Worm (Caenorhabditis elegans) whole organism, midembryonic: ENCODE results near the gene K10D11.4.

Source experiments
- T22C8.4 ChIP-seq: fragments of 200-800 bp; sonication (Bioruptor generic); IDR thresholded peaks from 2 replicates; pipeline ENCODE4 v1.3.6; 2022; ENCODE audit warnings: missing genetic modification characterization, missing compliant biosample characterization
- cog-1 ChIP-seq: sonication (generic microtip); optimal IDR thresholded peaks from 2 replicates; lab custom pipeline; 2016; ENCODE audit warnings: missing genetic modification characterization, missing compliant biosample characterization
- flt-1 ChIP-seq: fragments of 200-800 bp; sonication (Bioruptor generic); IDR thresholded peaks from 2 replicates; pipeline ENCODE4 v1.3.6; 2022; ENCODE audit warnings: missing genetic modification characterization, missing compliant biosample characterization
- klf-2 ChIP-seq: fragments of 200-800 bp; sonication (Bioruptor generic); conservative IDR thresholded peaks from 2 replicates; pipeline ENCODE4 v1.3.6; 2022; ENCODE audit warnings: missing genetic modification reagents, missing genetic modification characterization, missing compliant biosample characterization
- med-1 ChIP-seq: sonication (generic microtip); optimal IDR thresholded peaks from 2 replicates; lab custom pipeline; 2017; ENCODE audit warnings: missing genetic modification characterization, mild to moderate bottlenecking, missing compliant biosample characterization, antibody characterized with exemption, missing genetic modification reagents; ENCODE audit not compliant: insufficient read depth
- ref-1 ChIP-seq: fragments of 200-800 bp; sonication (Bioruptor generic); conservative IDR thresholded peaks from 2 replicates; pipeline ENCODE4 v1.3.6; 2022; ENCODE audit warnings: missing genetic modification reagents, missing genetic modification characterization, missing compliant biosample characterization
- tab-1 ChIP-seq: fragments of 200-800 bp; sonication (Bioruptor generic); IDR thresholded peaks from 2 replicates; pipeline ENCODE4 v1.3.6; 2022; ENCODE audit warnings: missing genetic modification characterization, missing compliant biosample characterization
- ztf-23 ChIP-seq: fragments of 200-800 bp; sonication (Bioruptor generic); IDR thresholded peaks from 2 replicates; pipeline ENCODE4 v1.3.6; 2022; ENCODE audit warnings: missing genetic modification reagents, missing genetic modification characterization, missing compliant biosample characterization
- ztf-29 ChIP-seq: fragments of 200-800 bp; sonication (Bioruptor generic); IDR thresholded peaks from 2 replicates; pipeline ENCODE4 v1.3.6; 2022; ENCODE audit warnings: missing genetic modification reagents, missing genetic modification characterization, missing compliant biosample characterization

The K10D11.4 gene

ce11 chrIV:12965074-12965473 is 29.2 kb downstream of the K10D11.4 start, which contains the start of gene dod-22:
Gene dod-22, plus strand, starts transcription at chrIV:12965374.
- TF ChIP-seq flt-1 (GFP tag; lab: Robert Waterston, UW): no peak
- TF ChIP-seq klf-2 (GFP tag; lab: Robert Waterston, UW): no peak
- no peak for TF ChIP-seq ztf-29 (GFP tag; lab: Robert Waterston, UW)

- TF ChIP-seq klf-2 (GFP tag; lab: Robert Waterston, UW) (no peak), flt-1 (GFP tag; lab: Robert Waterston, UW) (no peak), ztf-23 (GFP tag; lab: Robert Waterston, UW) (no peak)
These were observed 29.6 kb downstream of the K10D11.4 start for ce11 chrIV:12964648-12965047.

ce11 chrIV:12962564-12962963 is 31.7 kb downstream of the K10D11.4 start, which contains the start of gene F55G11.8:
Gene F55G11.8, plus strand, starts transcription at chrIV:12962808.
- TF ChIP-seq ztf-23 (GFP tag; lab: Robert Waterston, UW) (no peak), med-1 (GFP tag; lab: Kevin White, UChicago) (no peak), cog-1 (tag; lab: Kevin White, UChicago) (no peak), tab-1 (no peak), flt-1 (GFP tag; lab: Robert Waterston, UW) (no peak), T22C8.4 (GFP tag; lab: Robert Waterston, UW) (no peak), ref-1 (GFP tag; lab: Robert Waterston, UW) (no peak), ztf-29 (GFP tag; lab: Robert Waterston, UW) (no peak), klf-2 (GFP tag; lab: Robert Waterston, UW) (no peak)

- TF ChIP-seq klf-2 (GFP tag; lab: Robert Waterston, UW) (no peak), tab-1 (no peak), T22C8.4 (GFP tag; lab: Robert Waterston, UW) (no peak), ref-1 (GFP tag; lab: Robert Waterston, UW) (no peak), ztf-23 (GFP tag; lab: Robert Waterston, UW) (no peak), ztf-29 (GFP tag; lab: Robert Waterston, UW) (no peak), flt-1 (GFP tag; lab: Robert Waterston, UW) (no peak), cog-1 (tag; lab: Kevin White, UChicago) (no peak), med-1 (GFP tag; lab: Kevin White, UChicago) (no peak)
These were observed 34.1 kb downstream of the K10D11.4 start, which contains the start of gene F55G11.7 for ce11 chrIV:12960136-12960535. Gene F55G11.7, plus strand, starts transcription at chrIV:12960436.

ce11 chrIV:12957730-12958129 is 36.5 kb downstream of the K10D11.4 start, which contains the start of gene F55G11.6:
Gene F55G11.6, plus strand, starts transcription at chrIV:12958030.
- TF ChIP-seq tab-1 (no peak), ztf-29 (GFP tag; lab: Robert Waterston, UW) (no peak), ztf-23 (GFP tag; lab: Robert Waterston, UW) (no peak), flt-1 (GFP tag; lab: Robert Waterston, UW) (no peak), ref-1 (GFP tag; lab: Robert Waterston, UW) (no peak), cog-1 (tag; lab: Kevin White, UChicago) (no peak), klf-2 (GFP tag; lab: Robert Waterston, UW) (no peak), med-1 (GFP tag; lab: Kevin White, UChicago) (no peak), T22C8.4 (GFP tag; lab: Robert Waterston, UW) (no peak)

- TF ChIP-seq cog-1 (tag; lab: Kevin White, UChicago) (no peak), ztf-23 (GFP tag; lab: Robert Waterston, UW) (no peak), ztf-29 (GFP tag; lab: Robert Waterston, UW) (no peak), klf-2 (GFP tag; lab: Robert Waterston, UW) (no peak)
These were observed 45.8 kb downstream of the K10D11.4 start, which contains the start of gene F55G11.10 for ce11 chrIV:12948470-12948869. Gene F55G11.10, plus strand, starts transcription at chrIV:12948770.

- no peak for TF ChIP-seq klf-2 (GFP tag; lab: Robert Waterston, UW)
- TF ChIP-seq tab-1: no peak
- TF ChIP-seq flt-1 (GFP tag; lab: Robert Waterston, UW): no peak
- no peak for TF ChIP-seq T22C8.4 (GFP tag; lab: Robert Waterston, UW)
These were observed 47.8 kb downstream of the K10D11.4 start, which contains the start of gene F55G11.1 for ce11 chrIV:12946488-12946887. Gene F55G11.1, minus strand, starts transcription at chrIV:12946588.

ce11 chrIV:12942633-12943032 is 51.6 kb downstream of the K10D11.4 start, which contains the start of gene dct-19:
Gene dct-19, plus strand, starts transcription at chrIV:12942933.
- no peak for TF ChIP-seq med-1 (GFP tag; lab: Kevin White, UChicago)
- TF ChIP-seq klf-2 (GFP tag; lab: Robert Waterston, UW): no peak
- TF ChIP-seq tab-1: no peak
- no peak for TF ChIP-seq cog-1 (tag; lab: Kevin White, UChicago)
- TF ChIP-seq ztf-29 (GFP tag; lab: Robert Waterston, UW): no peak
- TF ChIP-seq flt-1 (GFP tag; lab: Robert Waterston, UW): no peak
- no peak for TF ChIP-seq T22C8.4 (GFP tag; lab: Robert Waterston, UW)
- no peak for TF ChIP-seq ztf-23 (GFP tag; lab: Robert Waterston, UW)
- no peak for TF ChIP-seq ref-1 (GFP tag; lab: Robert Waterston, UW)
